Fruit fly (Drosophila melanogaster) whole organism, pupa: Measurements from ENCODE around the gene CG32579.
A peak's percentile ranks its signal among the peaks of the same experiment; 100 is the strongest.

Experiments
- CG10348 ChIP-seq: fragments of 200-800 bp; sonication (Bioruptor generic); IDR thresholded peaks from 2 replicates; pipeline ENCODE4 v1.3.6; 2022; ENCODE audit warnings: missing biosample characterization, missing genetic modification characterization
- CG14655 ChIP-seq: fragments of 200-800 bp; sonication (Bioruptor generic); optimal IDR thresholded peaks from 3 replicates; lab custom pipeline; 2017; ENCODE audit warnings: mild to moderate bottlenecking, missing biosample characterization, missing genetic modification reagents, missing genetic modification characterization
- CG15710 ChIP-seq: fragments of 200-800 bp; sonication (Bioruptor generic); optimal IDR thresholded peaks from 2 replicates; lab custom pipeline; 2018; ENCODE audit warnings: missing biosample characterization, mild to moderate bottlenecking, missing genetic modification characterization, moderate library complexity
- CG8301 ChIP-seq: fragments of 200-800 bp; sonication (Bioruptor generic); optimal IDR thresholded peaks from 2 replicates; lab custom pipeline; 2018; ENCODE audit warnings: missing biosample characterization, mild to moderate bottlenecking, missing genetic modification characterization
- gl ChIP-seq: fragments of 200-800 bp; sonication (Bioruptor generic); optimal IDR thresholded peaks from 2 replicates; lab custom pipeline; 2018; ENCODE audit warnings: missing biosample characterization, mild to moderate bottlenecking, missing genetic modification characterization
- rn ChIP-seq: fragments of 200-800 bp; sonication (Bioruptor generic); IDR thresholded peaks from 2 replicates; pipeline ENCODE4 v1.3.6; 2022; ENCODE audit warnings: missing biosample characterization, missing genetic modification characterization

- TF ChIP-seq CG14655, result no peak
- peak; percentile 49 for TF ChIP-seq CG8301 (tag; lab: Kevin White, UChicago)
- no peak for TF ChIP-seq CG10348 (GFP tag; lab: Robert Waterston, UW)
- no peak for TF ChIP-seq gl
- TF ChIP-seq CG15710 (tag; lab: Kevin White, UChicago), result peak; percentile 55
- TF ChIP-seq rn (GFP tag; lab: Robert Waterston, UW), result peak; percentile 61
These were observed 12.1 kb downstream of the CG32579 start for dm6 chrX:16335107-16335642.
